Fruit fly (Drosophila melanogaster) whole organism, embryonic: ENCODE data around the gene Cpr.
A peak's percentile ranks its signal among the peaks of the same experiment; 100 is the strongest.

Experiments used
- ATbp ChIP-seq: fragments of 200-800 bp; sonication (Bioruptor generic); optimal IDR thresholded peaks from 2 replicates; lab custom pipeline; 2017; ENCODE audit warnings: missing biosample characterization, mild to moderate bottlenecking, missing genetic modification characterization, missing genetic modification reagents
- Ada2b ChIP-seq: fragments of 200-800 bp; sonication (Bioruptor generic); IDR thresholded peaks from 2 replicates; pipeline ENCODE4 v1.3.6; 2022; ENCODE audit warnings: missing biosample characterization, missing genetic modification characterization
- Aef1 ChIP-seq: fragments of 200-800 bp; sonication (Bioruptor generic); IDR thresholded peaks from 3 replicates; pipeline ENCODE4 v1.3.6; 2022; ENCODE audit warnings: missing biosample characterization, missing genetic modification characterization
- BtbVII ChIP-seq: fragments of 200-800 bp; sonication (Bioruptor generic); optimal IDR thresholded peaks from 3 replicates; lab custom pipeline; 2017; ENCODE audit warnings: missing biosample characterization, mild to moderate bottlenecking, missing genetic modification characterization
- CG10565 ChIP-seq: fragments of 200-800 bp; sonication (Bioruptor generic); optimal IDR thresholded peaks from 3 replicates; lab custom pipeline; 2016; ENCODE audit warnings: missing biosample characterization, mild to moderate bottlenecking, missing genetic modification characterization
- CG11093 ChIP-seq: fragments of 200-800 bp; sonication (Bioruptor generic); IDR thresholded peaks from 3 replicates; pipeline ENCODE4 v1.3.6; 2022; ENCODE audit warnings: missing biosample characterization, missing genetic modification characterization
- CG11723 ChIP-seq: fragments of 200-800 bp; sonication (Bioruptor generic); optimal IDR thresholded peaks from 2 replicates; lab custom pipeline; 2017; ENCODE audit warnings: missing biosample characterization, mild to moderate bottlenecking, missing genetic modification characterization
- CG14014 ChIP-seq: fragments of 200-800 bp; sonication (Bioruptor generic); IDR thresholded peaks from 2 replicates; pipeline ENCODE4 v1.3.6; 2022; ENCODE audit warnings: missing biosample characterization, missing genetic modification characterization
- CG14667 ChIP-seq: fragments of 200-800 bp; sonication (Bioruptor generic); IDR thresholded peaks from 2 replicates; pipeline ENCODE4 v1.3.6; 2022; ENCODE audit warnings: missing biosample characterization, missing genetic modification characterization
- CG14710 ChIP-seq: fragments of 200-800 bp; sonication (Bioruptor generic); optimal IDR thresholded peaks from 3 replicates; lab custom pipeline; 2019; ENCODE audit warnings: missing biosample characterization, mild to moderate bottlenecking, missing genetic modification characterization, moderate library complexity
- CG1647 ChIP-seq: fragments of 200-800 bp; sonication (Bioruptor generic); optimal IDR thresholded peaks from 3 replicates; lab custom pipeline; 2016; ENCODE audit warnings: missing biosample characterization, missing genetic modification characterization
- CG16815 ChIP-seq: fragments of 200-800 bp; sonication (Bioruptor generic); optimal IDR thresholded peaks from 3 replicates; lab custom pipeline; 2017; ENCODE audit warnings: missing biosample characterization, mild to moderate bottlenecking, missing genetic modification characterization
- CG2199 ChIP-seq: fragments of 200-800 bp; sonication (Bioruptor generic); IDR thresholded peaks from 3 replicates; pipeline ENCODE4 v1.3.6; 2022; ENCODE audit warnings: missing biosample characterization, missing genetic modification characterization
- CG3281 ChIP-seq: fragments of 200-800 bp; sonication (Bioruptor generic); optimal IDR thresholded peaks from 3 replicates; lab custom pipeline; 2017; ENCODE audit warnings: missing biosample characterization, mild to moderate bottlenecking, missing genetic modification characterization
- CG33557 ChIP-seq: fragments of 200-800 bp; sonication (Bioruptor generic); optimal IDR thresholded peaks from 2 replicates; lab custom pipeline; 2019; ENCODE audit warnings: missing biosample characterization, mild to moderate bottlenecking, missing genetic modification characterization, moderate library complexity
- CG5953 ChIP-seq: fragments of 200-800 bp; sonication (Bioruptor generic); IDR thresholded peaks from 2 replicates; pipeline ENCODE4 v1.3.6; 2022; ENCODE audit warnings: missing biosample characterization, missing genetic modification characterization
- CG6254 ChIP-seq: fragments of 200-800 bp; sonication (Bioruptor generic); optimal IDR thresholded peaks from 3 replicates; lab custom pipeline; 2017; ENCODE audit warnings: mild to moderate bottlenecking, missing biosample characterization, missing genetic modification reagents, missing genetic modification characterization
- CG6654 ChIP-seq: fragments of 200-800 bp; sonication (Bioruptor generic); optimal IDR thresholded peaks from 2 replicates; lab custom pipeline; 2017; ENCODE audit warnings: missing biosample characterization, mild to moderate bottlenecking, missing genetic modification characterization
- CG7987 ChIP-seq: fragments of 200-800 bp; sonication (Bioruptor generic); optimal IDR thresholded peaks from 2 replicates; lab custom pipeline; 2018; ENCODE audit warnings: missing biosample characterization, mild to moderate bottlenecking, missing genetic modification characterization, moderate library complexity
- CG8924 ChIP-seq: fragments of 200-800 bp; optimal IDR thresholded peaks from 3 replicates; lab custom pipeline; 2019; ENCODE audit warnings: missing biosample characterization, mild to moderate bottlenecking, missing genetic modification characterization, moderate library complexity
- CG9609 ChIP-seq: fragments of 200-800 bp; sonication (Bioruptor generic); optimal IDR thresholded peaks from 3 replicates; lab custom pipeline; 2016; ENCODE audit warnings: missing biosample characterization, missing genetic modification characterization
- Dbx ChIP-seq: fragments of 200-800 bp; sonication (Bioruptor generic); IDR thresholded peaks from 3 replicates; pipeline ENCODE4 v1.3.6; 2022; ENCODE audit warnings: missing biosample characterization, missing genetic modification characterization
- Dip3 ChIP-seq: fragments of 200-800 bp; sonication (Bioruptor generic); optimal IDR thresholded peaks from 3 replicates; lab custom pipeline; 2016; ENCODE audit warnings: missing biosample characterization, missing genetic modification characterization
- Drgx ChIP-seq: fragments of 200-800 bp; sonication (Bioruptor generic); IDR thresholded peaks from 2 replicates; pipeline ENCODE4 v1.3.6; 2022; ENCODE audit warnings: missing biosample characterization, missing genetic modification characterization
- GATAe ChIP-seq: fragments of 200-800 bp; sonication (Bioruptor generic); conservative IDR thresholded peaks from 2 replicates; pipeline ENCODE4 v1.3.6; 2022; ENCODE audit warnings: missing biosample characterization, missing genetic modification characterization
- Gug ChIP-seq: fragments of 200-800 bp; sonication (Bioruptor generic); IDR thresholded peaks from 4 replicates; pipeline ENCODE4 v1.3.6; 2022; ENCODE audit warnings: missing biosample characterization, missing genetic modification characterization
- H15 ChIP-seq: fragments of 200-800 bp; sonication (Bioruptor generic); IDR thresholded peaks from 3 replicates; pipeline ENCODE4 v1.3.6; 2022; ENCODE audit warnings: missing biosample characterization, missing genetic modification characterization
- Kr ChIP-seq: fragments of 200-800 bp; sonication (Bioruptor generic); optimal IDR thresholded peaks from 2 replicates; lab custom pipeline; 2017; ENCODE audit warnings: missing biosample characterization, mild to moderate bottlenecking, missing genetic modification characterization
- Poxn ChIP-seq: fragments of 200-800 bp; sonication (Bioruptor generic); IDR thresholded peaks from 2 replicates; pipeline ENCODE4 v1.3.6; 2022; ENCODE audit warnings: missing biosample characterization, missing genetic modification characterization
- Sin3A ChIP-seq: fragments of >200 bp; optimal IDR thresholded peaks from 2 replicates; lab custom pipeline; 2018
- Taf1 ChIP-seq: fragments of 200-800 bp; sonication (Bioruptor generic); IDR thresholded peaks from 2 replicates; pipeline ENCODE4 v1.3.6; 2022; ENCODE audit warnings: missing biosample characterization, missing genetic modification characterization
- Xbp1 ChIP-seq: fragments of 200-800 bp; sonication (Bioruptor generic); optimal IDR thresholded peaks from 3 replicates; lab custom pipeline; 2016; ENCODE audit warnings: missing biosample characterization, mild to moderate bottlenecking, missing genetic modification characterization
- abd-A ChIP-seq: fragments of 200-800 bp; sonication (Bioruptor generic); optimal IDR thresholded peaks from 3 replicates; lab custom pipeline; 2019; ENCODE audit warnings: missing biosample characterization, mild to moderate bottlenecking, missing genetic modification characterization, moderate library complexity
- dmrt99B ChIP-seq: fragments of 200-800 bp; sonication (Bioruptor generic); optimal IDR thresholded peaks from 2 replicates; lab custom pipeline; 2018; ENCODE audit warnings: missing biosample characterization, mild to moderate bottlenecking, missing genetic modification characterization, moderate library complexity
- exex ChIP-seq: fragments of 200-800 bp; sonication (Bioruptor generic); optimal IDR thresholded peaks from 4 replicates; lab custom pipeline; 2018; ENCODE audit warnings: missing biosample characterization, mild to moderate bottlenecking, missing genetic modification characterization, moderate library complexity
- eyg ChIP-seq: fragments of 200-800 bp; sonication (Bioruptor generic); optimal IDR thresholded peaks from 3 replicates; lab custom pipeline; 2016; ENCODE audit warnings: missing biosample characterization, missing genetic modification characterization
- fd64A ChIP-seq: fragments of 200-800 bp; sonication (Bioruptor generic); optimal IDR thresholded peaks from 3 replicates; lab custom pipeline; 2018; ENCODE audit warnings: missing biosample characterization, mild to moderate bottlenecking, missing genetic modification characterization
- h ChIP-seq: fragments of >200 bp; optimal IDR thresholded peaks from 2 replicates; lab custom pipeline; 2017
- jumu ChIP-seq: fragments of 200-800 bp; sonication (Bioruptor generic); optimal IDR thresholded peaks from 3 replicates; lab custom pipeline; 2016; ENCODE audit warnings: missing biosample characterization, missing genetic modification characterization
- lilli ChIP-seq: fragments of 200-800 bp; sonication (Bioruptor generic); optimal IDR thresholded peaks from 3 replicates; lab custom pipeline; 2016; ENCODE audit warnings: missing biosample characterization, missing genetic modification characterization
- nerfin-2 ChIP-seq: fragments of 200-800 bp; sonication (Bioruptor generic); IDR thresholded peaks from 2 replicates; pipeline ENCODE4 v1.3.6; 2022; ENCODE audit warnings: missing biosample characterization, missing genetic modification characterization; ENCODE audit not compliant: partially characterized antibody
- pb ChIP-seq: fragments of 200-800 bp; sonication (Bioruptor generic); optimal IDR thresholded peaks from 3 replicates; lab custom pipeline; 2016; ENCODE audit warnings: missing biosample characterization, missing genetic modification characterization
- peb ChIP-seq: fragments of 200-800 bp; sonication (Bioruptor generic); IDR thresholded peaks from 2 replicates; pipeline ENCODE4 v1.3.6; 2022; ENCODE audit warnings: missing biosample characterization, missing genetic modification characterization
- prd ChIP-seq, 3 experiments: fragments of >200 bp in 2 of 3; fragments of 200-800 bp in 1 of 3; sonication (Bioruptor generic) in 1 of 3; optimal IDR thresholded peaks in 2 of 3; IDR thresholded peaks in 1 of 3; 2 replicates in 2 of 3; 3 replicates in 1 of 3; pipeline versions ENCODE4 v1.3.6 to Lab custom; 2017 to 2022; ENCODE audit warnings: missing biosample characterization in 1 of 3, missing genetic modification characterization in 1 of 3
- ranshi ChIP-seq: fragments of 200-800 bp; sonication (Bioruptor generic); IDR thresholded peaks from 2 replicates; pipeline ENCODE4 v1.3.6; 2022; ENCODE audit warnings: missing biosample characterization, missing genetic modification characterization
- shn ChIP-seq: fragments of 200-800 bp; sonication (Bioruptor generic); optimal IDR thresholded peaks from 3 replicates; lab custom pipeline; 2016; ENCODE audit warnings: missing biosample characterization, missing genetic modification characterization
- sima ChIP-seq: fragments of 200-800 bp; sonication (Bioruptor generic); optimal IDR thresholded peaks from 2 replicates; lab custom pipeline; 2016; ENCODE audit warnings: missing biosample characterization, missing genetic modification characterization
- tgo ChIP-seq: fragments of 200-800 bp; sonication (Bioruptor generic); IDR thresholded peaks from 3 replicates; pipeline ENCODE4 v1.3.6; 2022; ENCODE audit warnings: missing biosample characterization, missing genetic modification characterization
- twi ChIP-seq: fragments of 200-800 bp; optimal IDR thresholded peaks from 2 replicates; lab custom pipeline; 2019; ENCODE audit warnings: missing biosample characterization, mild to moderate bottlenecking, missing genetic modification characterization, moderate library complexity

Gene Cpr

dm6 chr2L:6339010-6339897 is 618 bp downstream of the Cpr start (continued):
- peak; percentile 17 for TF ChIP-seq CG8924 (tag; lab: Kevin White, UChicago)
- TF ChIP-seq ATbp (GFP tag; lab: Kevin White, UChicago) = peak; percentile 34
- TF ChIP-seq pb (GFP tag; lab: Kevin White, UChicago) = no peak
- TF ChIP-seq Aef1 (GFP tag; lab: Robert Waterston, UW) = peak; percentile 39; the same call in 1 of the 3 replicates
- TF ChIP-seq h (lab: Kevin White, UChicago) = no peak
- TF ChIP-seq CG14710 = no peak
- TF ChIP-seq Kr (GFP tag; lab: Kevin White, UChicago) = no peak
- TF ChIP-seq eyg (GFP tag; lab: Kevin White, UChicago) = peak; percentile 30
- peak; percentile 51; the same call in 2 of the 3 replicates for TF ChIP-seq Dbx
- TF ChIP-seq Taf1 (GFP tag; lab: Robert Waterston, UW) = no peak
- peak; percentile 44 for TF ChIP-seq jumu
- no peak for TF ChIP-seq CG6254 (GFP tag; lab: Kevin White, UChicago)
- peak; percentile 34 for TF ChIP-seq Dip3 (GFP tag; lab: Kevin White, UChicago)
- TF ChIP-seq CG6654 = no peak
- TF ChIP-seq Gug (GFP tag; lab: Robert Waterston, UW) = peak; percentile 28; the same call in 1 of the 4 replicates
- TF ChIP-seq CG2199 (GFP tag; lab: Robert Waterston, UW) = peak; percentile 75; the same call in 2 of the 3 replicates
- peak; percentile 25; the same call in 1 of the 2 replicates for TF ChIP-seq Ada2b (GFP tag; lab: Robert Waterston, UW)
- TF ChIP-seq peb (GFP tag; lab: Robert Waterston, UW) = no peak
- TF ChIP-seq prd (optimal IDR thresholded peaks at IDR 0.05; lab: Kevin White, UChicago) = no peak
- TF ChIP-seq prd (GFP tag; IDR thresholded peaks at IDR 0.05; lab: Robert Waterston, UW) = peak; percentile 33; the same call in 1 of the 3 replicates
- TF ChIP-seq CG33557 = no peak
- TF ChIP-seq CG5953 (GFP tag; lab: Robert Waterston, UW) = no peak; the same call in 1 of the 2 replicates
- no peak for TF ChIP-seq CG14667 (GFP tag; lab: Robert Waterston, UW)
- 0 out of 3 replicates have a peak, but pooled peaks have one; percentile 28 for TF ChIP-seq H15
- no peak for TF ChIP-seq CG11723
- peak; percentile 43 for TF ChIP-seq Xbp1 (GFP tag; lab: Kevin White, UChicago)
- TF ChIP-seq CG3281 = peak; percentile 59
- TF ChIP-seq CG14014 (GFP tag; lab: Robert Waterston, UW) = peak; percentile 47
- no peak for TF ChIP-seq Sin3A (lab: Kevin White, UChicago)
- TF ChIP-seq CG9609 (GFP tag; lab: Kevin White, UChicago) = peak; percentile 9
- no peak for TF ChIP-seq Poxn (GFP tag; lab: Robert Waterston, UW)
- TF ChIP-seq fd64A (GFP tag; lab: Kevin White, UChicago) = no peak
- peak; percentile 37; the same call in 2 of the 3 replicates for TF ChIP-seq tgo (GFP tag; lab: Robert Waterston, UW)
- TF ChIP-seq CG7987 (GFP tag; lab: Kevin White, UChicago) = no peak
- no peak for TF ChIP-seq sima
- no peak for TF ChIP-seq Drgx (GFP tag; lab: Robert Waterston, UW)
- no peak for TF ChIP-seq exex
- TF ChIP-seq dmrt99B (tag; lab: Kevin White, UChicago) = peak; percentile 42
- TF ChIP-seq CG1647 (GFP tag; lab: Kevin White, UChicago) = no peak
- no peak for TF ChIP-seq CG11093 (GFP tag; lab: Robert Waterston, UW)
- TF ChIP-seq ranshi (GFP tag; lab: Robert Waterston, UW) = no peak
- TF ChIP-seq GATAe (GFP tag; lab: Robert Waterston, UW) = no peak
- TF ChIP-seq shn (GFP tag; lab: Kevin White, UChicago) = peak; percentile 54
- TF ChIP-seq twi (tag; lab: Kevin White, UChicago) = no peak
- TF ChIP-seq nerfin-2 = no peak
- no peak for TF ChIP-seq abd-A
- TF ChIP-seq lilli = peak; percentile 46
- no peak for TF ChIP-seq BtbVII
- no peak for TF ChIP-seq CG10565 (GFP tag; lab: Kevin White, UChicago)
- no peak for TF ChIP-seq CG16815
